Worm (Caenorhabditis elegans): ENCODE measurements around the gene F21C10.4.

ce11 chrV:9098280-9098973 lies 28.0 kb upstream of the F21C10.4 start, which contains the start of gene F21C10.9:
- TF ChIP-seq unc-62 (GFP tag; optimal IDR thresholded peaks at IDR 0.05): no peak
- no peak for TF ChIP-seq pqm-1 (tag; optimal IDR thresholded peaks at IDR 0.05)
- no peak for TF ChIP-seq mdl-1 (tag; optimal IDR thresholded peaks at IDR 0.05)
- no peak for TF ChIP-seq aly-2 (tag; optimal IDR thresholded peaks at IDR 0.05)
- no peak for TF ChIP-seq jun-1 (tag; optimal IDR thresholded peaks at IDR 0.05)
- TF ChIP-seq nhr-12 (tag; optimal IDR thresholded peaks at IDR 0.05): no peak
- TF ChIP-seq ztf-11 (tag; optimal IDR thresholded peaks at IDR 0.05): no peak
- no peak for TF ChIP-seq ZK546.5 (tag; optimal IDR thresholded peaks at IDR 0.05)
- TF ChIP-seq nhr-76 (tag; optimal IDR thresholded peaks at IDR 0.05): no peak
- no peak for TF ChIP-seq ceh-82 (tag; optimal IDR thresholded peaks at IDR 0.05)
- peak; percentile 25 for TF ChIP-seq elt-2 (tag; optimal IDR thresholded peaks at IDR 0.05)
